Fruit fly (Drosophila melanogaster) whole organism, embryonic: ENCODE data around the gene CG10068.
A peak's percentile ranks its signal among the peaks of the same experiment; 100 is the strongest.

Source experiments
- Atf3 ChIP-seq: fragments of 200-800 bp; sonication (Bioruptor generic); optimal IDR thresholded peaks from 3 replicates; lab custom pipeline; 2016; ENCODE audit warnings: missing biosample characterization, missing genetic modification characterization
- B-H2 ChIP-seq: fragments of 200-800 bp; sonication (Bioruptor generic); optimal IDR thresholded peaks from 2 replicates; lab custom pipeline; 2018; ENCODE audit warnings: missing biosample characterization, mild to moderate bottlenecking, missing genetic modification characterization
- CG15514 ChIP-seq: fragments of 200-800 bp; sonication (Bioruptor generic); optimal IDR thresholded peaks from 3 replicates; lab custom pipeline; 2017; ENCODE audit warnings: missing biosample characterization, missing genetic modification characterization, mild to moderate bottlenecking, moderate library complexity, missing genetic modification reagents
- CG17912 ChIP-seq: fragments of 200-800 bp; sonication (Bioruptor generic); optimal IDR thresholded peaks from 2 replicates; lab custom pipeline; 2018; ENCODE audit warnings: missing biosample characterization, mild to moderate bottlenecking, missing genetic modification characterization
- CG18764 ChIP-seq: fragments of 200-800 bp; sonication (Bioruptor generic); optimal IDR thresholded peaks from 3 replicates; lab custom pipeline; 2016; ENCODE audit warnings: missing biosample characterization, missing genetic modification characterization
- CG2116 ChIP-seq: fragments of 200-800 bp; sonication (Bioruptor generic); optimal IDR thresholded peaks from 3 replicates; lab custom pipeline; 2018; ENCODE audit warnings: missing biosample characterization, mild to moderate bottlenecking, missing genetic modification characterization
- CG2120 ChIP-seq: fragments of 200-800 bp; sonication (Bioruptor generic); optimal IDR thresholded peaks from 3 replicates; lab custom pipeline; 2016; ENCODE audit warnings: missing biosample characterization, missing genetic modification characterization
- CG2199 ChIP-seq: fragments of 200-800 bp; sonication (Bioruptor generic); IDR thresholded peaks from 3 replicates; pipeline ENCODE4 v1.3.6; 2022; ENCODE audit warnings: missing biosample characterization, missing genetic modification characterization
- CG2202 ChIP-seq: fragments of 200-800 bp; sonication (Bioruptor generic); optimal IDR thresholded peaks from 2 replicates; lab custom pipeline; 2018; ENCODE audit warnings: missing biosample characterization, mild to moderate bottlenecking, missing genetic modification characterization
- CG31224 ChIP-seq: fragments of 200-800 bp; sonication (Bioruptor generic); IDR thresholded peaks from 2 replicates; pipeline ENCODE4 v1.3.6; 2022; ENCODE audit warnings: missing biosample characterization, missing genetic modification characterization
- CG3407 ChIP-seq: fragments of 200-800 bp; sonication (Bioruptor generic); optimal IDR thresholded peaks from 2 replicates; lab custom pipeline; 2018; ENCODE audit warnings: missing biosample characterization, mild to moderate bottlenecking, missing genetic modification characterization
- CG4707 ChIP-seq: fragments of 200-800 bp; sonication (Bioruptor generic); optimal IDR thresholded peaks from 2 replicates; lab custom pipeline; 2018; ENCODE audit warnings: missing biosample characterization, mild to moderate bottlenecking, missing genetic modification characterization, moderate library complexity
- CG4854 ChIP-seq: fragments of 200-800 bp; sonication (Bioruptor generic); optimal IDR thresholded peaks from 2 replicates; lab custom pipeline; 2016; ENCODE audit warnings: missing biosample characterization, missing genetic modification characterization, inconsistent platforms
- CG7987 ChIP-seq: fragments of 200-800 bp; sonication (Bioruptor generic); optimal IDR thresholded peaks from 2 replicates; lab custom pipeline; 2018; ENCODE audit warnings: missing biosample characterization, mild to moderate bottlenecking, missing genetic modification characterization, moderate library complexity
- CG8281 ChIP-seq: fragments of 200-800 bp; sonication (Bioruptor generic); optimal IDR thresholded peaks from 2 replicates; lab custom pipeline; 2018; ENCODE audit warnings: missing biosample characterization, mild to moderate bottlenecking, missing genetic modification characterization, moderate library complexity
- CG9609 ChIP-seq: fragments of 200-800 bp; sonication (Bioruptor generic); optimal IDR thresholded peaks from 3 replicates; lab custom pipeline; 2016; ENCODE audit warnings: missing biosample characterization, missing genetic modification characterization
- CG9727 ChIP-seq: fragments of 200-800 bp; sonication (Bioruptor generic); optimal IDR thresholded peaks from 3 replicates; lab custom pipeline; 2017; ENCODE audit warnings: missing biosample characterization, mild to moderate bottlenecking, missing genetic modification characterization
- Doc2 ChIP-seq: fragments of 200-800 bp; sonication (Bioruptor generic); IDR thresholded peaks from 2 replicates; pipeline ENCODE4 v1.3.6; 2022; ENCODE audit warnings: missing biosample characterization, missing genetic modification characterization
- Doc3 ChIP-seq: fragments of 200-800 bp; sonication (Bioruptor generic); IDR thresholded peaks from 3 replicates; pipeline ENCODE4 v1.3.6; 2022; ENCODE audit warnings: missing biosample characterization, missing genetic modification characterization; ENCODE audit not compliant: partially characterized antibody
- Dp ChIP-seq: fragments of 200-800 bp; sonication (Bioruptor generic); optimal IDR thresholded peaks from 2 replicates; lab custom pipeline; 2018; ENCODE audit warnings: missing biosample characterization, mild to moderate bottlenecking, missing genetic modification characterization, moderate library complexity
- GATAe ChIP-seq: fragments of 200-800 bp; sonication (Bioruptor generic); conservative IDR thresholded peaks from 2 replicates; pipeline ENCODE4 v1.3.6; 2022; ENCODE audit warnings: missing biosample characterization, missing genetic modification characterization
- H2.0 ChIP-seq: fragments of 200-800 bp; sonication (Bioruptor generic); IDR thresholded peaks from 2 replicates; pipeline ENCODE4 v1.3.6; 2022; ENCODE audit warnings: missing biosample characterization, missing genetic modification characterization
- HLH54F ChIP-seq: fragments of 200-800 bp; sonication (Bioruptor generic); optimal IDR thresholded peaks from 3 replicates; lab custom pipeline; 2016; ENCODE audit warnings: missing biosample characterization, missing genetic modification characterization
- Nf-YB ChIP-seq: fragments of 200-800 bp; sonication (Bioruptor generic); optimal IDR thresholded peaks from 3 replicates; lab custom pipeline; 2019; ENCODE audit warnings: missing biosample characterization, mild to moderate bottlenecking, missing genetic modification characterization, moderate library complexity
- Optix ChIP-seq: fragments of 200-800 bp; sonication (Bioruptor generic); IDR thresholded peaks from 3 replicates; pipeline ENCODE4 v1.3.6; 2022; ENCODE audit warnings: missing biosample characterization, missing genetic modification characterization
- Poxn ChIP-seq: fragments of 200-800 bp; sonication (Bioruptor generic); IDR thresholded peaks from 2 replicates; pipeline ENCODE4 v1.3.6; 2022; ENCODE audit warnings: missing biosample characterization, missing genetic modification characterization
- Rfx ChIP-seq: fragments of 200-800 bp; sonication (Bioruptor generic); IDR thresholded peaks from 2 replicates; pipeline ENCODE4 v1.3.6; 2022; ENCODE audit warnings: missing biosample characterization, missing genetic modification characterization
- Rx ChIP-seq: fragments of 200-800 bp; sonication (Bioruptor generic); IDR thresholded peaks from 2 replicates; pipeline ENCODE4 v1.3.6; 2022; ENCODE audit warnings: missing biosample characterization, missing genetic modification characterization
- Tbp ChIP-seq: fragments of >200 bp; optimal IDR thresholded peaks from 2 replicates; lab custom pipeline; 2018; ENCODE audit warnings: missing biosample characterization, missing genetic modification characterization
- al ChIP-seq: fragments of 200-800 bp; sonication (Bioruptor generic); IDR thresholded peaks from 2 replicates; pipeline ENCODE4 v1.3.6; 2022; ENCODE audit warnings: missing biosample characterization, missing genetic modification characterization
- ara ChIP-seq: fragments of 200-800 bp; sonication (Bioruptor generic); IDR thresholded peaks from 2 replicates; pipeline ENCODE4 v1.3.6; 2022; ENCODE audit warnings: missing biosample characterization, missing genetic modification characterization
- btn ChIP-seq: fragments of 200-800 bp; sonication (Bioruptor generic); optimal IDR thresholded peaks from 2 replicates; lab custom pipeline; 2016; ENCODE audit warnings: missing biosample characterization, missing genetic modification characterization
- cad ChIP-seq: fragments of >200 bp; optimal IDR thresholded peaks from 2 replicates; lab custom pipeline; 2017; ENCODE audit warnings: missing biosample characterization, missing genetic modification characterization
- cato ChIP-seq: fragments of 200-800 bp; sonication (Bioruptor generic); optimal IDR thresholded peaks from 2 replicates; lab custom pipeline; 2016; ENCODE audit warnings: missing biosample characterization, missing genetic modification characterization, borderline replicate concordance
- corto ChIP-seq: fragments of 200-800 bp; sonication (Bioruptor generic); optimal IDR thresholded peaks from 2 replicates; lab custom pipeline; 2016; ENCODE audit warnings: missing biosample characterization, mild to moderate bottlenecking, missing genetic modification characterization, moderate library complexity
- dm ChIP-seq: fragments of 200-800 bp; sonication (Bioruptor generic); optimal IDR thresholded peaks from 3 replicates; lab custom pipeline; 2016; ENCODE audit warnings: missing biosample characterization, missing genetic modification characterization
- fd102C ChIP-seq: fragments of 200-800 bp; sonication (Bioruptor generic); optimal IDR thresholded peaks from 2 replicates; lab custom pipeline; 2018; ENCODE audit warnings: missing biosample characterization, mild to moderate bottlenecking, missing genetic modification characterization, moderate library complexity
- gcm ChIP-seq: fragments of 200-800 bp; sonication (Bioruptor generic); optimal IDR thresholded peaks from 2 replicates; lab custom pipeline; 2019; ENCODE audit warnings: missing biosample characterization, mild to moderate bottlenecking, missing genetic modification characterization, moderate library complexity
- jigr1 ChIP-seq: fragments of 200-800 bp; sonication (Bioruptor generic); IDR thresholded peaks from 3 replicates; pipeline ENCODE4 v1.3.6; 2022; ENCODE audit warnings: missing biosample characterization, missing genetic modification characterization
- ken ChIP-seq: fragments of 200-800 bp; sonication (Bioruptor generic); IDR thresholded peaks from 3 replicates; pipeline ENCODE4 v1.3.6; 2022; ENCODE audit warnings: missing biosample characterization, missing genetic modification characterization
- kni ChIP-seq: fragments of 200-800 bp; sonication (Bioruptor generic); optimal IDR thresholded peaks from 3 replicates; lab custom pipeline; 2017; ENCODE audit warnings: mild to moderate bottlenecking, missing biosample characterization, missing genetic modification reagents, missing genetic modification characterization
- knrl ChIP-seq: fragments of 200-800 bp; sonication (Bioruptor generic); IDR thresholded peaks from 3 replicates; pipeline ENCODE4 v1.3.6; 2022; ENCODE audit warnings: missing biosample characterization, missing genetic modification characterization; ENCODE audit not compliant: partially characterized antibody
- pho ChIP-seq: fragments of 200-800 bp; sonication (Bioruptor generic); optimal IDR thresholded peaks from 2 replicates; lab custom pipeline; 2016; ENCODE audit warnings: missing biosample characterization, missing genetic modification characterization
- sisA ChIP-seq: fragments of 200-800 bp; sonication (Bioruptor generic); IDR thresholded peaks from 2 replicates; pipeline ENCODE4 v1.3.6; 2022; ENCODE audit warnings: missing biosample characterization, missing genetic modification characterization
- sug ChIP-seq: fragments of 200-800 bp; optimal IDR thresholded peaks from 2 replicates; lab custom pipeline; 2019; ENCODE audit warnings: missing biosample characterization, mild to moderate bottlenecking, missing genetic modification characterization, moderate library complexity
- tll ChIP-seq, 2 experiments: fragments of 200-800 bp in 1 of 2; fragments of >200 bp in 1 of 2; sonication (Bioruptor generic) in 1 of 2; optimal IDR thresholded peaks; 2 replicates each; lab custom pipeline; 2017 to 2019; ENCODE audit warnings: missing biosample characterization in 2 of 2, missing genetic modification characterization in 2 of 2, mild to moderate bottlenecking in 1 of 2, moderate library complexity in 1 of 2
- vvl ChIP-seq: fragments of 200-800 bp; sonication (Bioruptor generic); IDR thresholded peaks from 2 replicates; pipeline ENCODE4 v1.3.6; 2022; ENCODE audit warnings: missing biosample characterization, missing genetic modification characterization
- zen ChIP-seq: fragments of 200-800 bp; sonication (Bioruptor generic); optimal IDR thresholded peaks from 3 replicates; lab custom pipeline; 2018; ENCODE audit warnings: missing biosample characterization, mild to moderate bottlenecking, missing genetic modification characterization, moderate library complexity

CG10068 gene

dm6 chr3R:7162356-7163289 is 34.8 kb upstream of the CG10068 start, which contains the start of gene sas (continued):
- TF ChIP-seq cato (no peak), cad (GFP tag; lab: Kevin White, UChicago) (no peak), CG15514 (GFP tag; lab: Kevin White, UChicago) (no peak), knrl (GFP tag; lab: Robert Waterston, UW) (no peak), kni (GFP tag; lab: Kevin White, UChicago) (peak; percentile 74), zen (peak; percentile 36), jigr1 (no peak), CG2116 (GFP tag; lab: Kevin White, UChicago) (no peak), CG7987 (no peak), CG9727 (GFP tag; lab: Kevin White, UChicago) (no peak), vvl (GFP tag; lab: Robert Waterston, UW) (peak; percentile 80), fd102C (GFP tag; lab: Kevin White, UChicago) (peak; percentile 22), Atf3 (GFP tag; lab: Kevin White, UChicago) (no peak), CG3407 (GFP tag; lab: Kevin White, UChicago) (no peak), Rfx (GFP tag; lab: Robert Waterston, UW) (no peak), CG4854 (GFP tag; lab: Kevin White, UChicago) (no peak), al (GFP tag; lab: Robert Waterston, UW) (no peak), Dp (GFP tag; lab: Kevin White, UChicago) (no peak), CG2202 (tag; lab: Kevin White, UChicago) (no peak), Doc3 (GFP tag; lab: Robert Waterston, UW) (no peak), H2.0 (GFP tag; lab: Robert Waterston, UW) (no peak), pho (GFP tag; lab: Kevin White, UChicago) (no peak), CG31224 (no peak), Optix (GFP tag; lab: Robert Waterston, UW) (no peak), corto (GFP tag; lab: Kevin White, UChicago) (no peak), ara (GFP tag; lab: Robert Waterston, UW) (no peak), tll (GFP tag; optimal IDR thresholded peaks at IDR 0.05; lab: Kevin White, UChicago) (peak in 1 of 2 experiments; percentile 18), Poxn (GFP tag; lab: Robert Waterston, UW) (no peak), sug (tag; lab: Kevin White, UChicago) (no peak), Nf-YB (no peak), Rx (GFP tag; lab: Robert Waterston, UW) (no peak), CG2199 (no peak), Doc2 (GFP tag; lab: Robert Waterston, UW) (no peak), CG4707 (no peak), CG17912 (GFP tag; lab: Kevin White, UChicago) (no peak), btn (GFP tag; lab: Kevin White, UChicago) (no peak), gcm (GFP tag; lab: Kevin White, UChicago) (no peak), GATAe (GFP tag; lab: Robert Waterston, UW) (no peak), CG18764 (GFP tag; lab: Kevin White, UChicago) (no peak), CG9609 (no peak), Tbp (no peak), CG8281 (tag; lab: Kevin White, UChicago) (no peak), B-H2 (GFP tag; lab: Kevin White, UChicago) (no peak), HLH54F (no peak), sisA (GFP tag; lab: Robert Waterston, UW) (no peak), dm (GFP tag; lab: Kevin White, UChicago) (no peak), CG2120 (GFP tag; lab: Kevin White, UChicago) (no peak), ken (GFP tag; lab: Robert Waterston, UW) (no peak)
